Worm (Caenorhabditis elegans) whole organism, young adult: ENCODE data around the gene R07B1.13.

Experiments
- B0035.1 ChIP-seq: sonication (generic microtip); optimal IDR thresholded peaks from 2 replicates; lab custom pipeline; 2016; ENCODE audit warnings: missing genetic modification characterization, mild to moderate bottlenecking, missing compliant biosample characterization, missing genotype, missing genetic modification reagents
- B0336.3 ChIP-seq: fragments of 200-800 bp; sonication (Bioruptor generic); IDR thresholded peaks from 2 replicates; pipeline ENCODE4 v1.3.6; 2022; ENCODE audit warnings: missing genetic modification characterization, missing compliant biosample characterization
- C17E4.6 ChIP-seq: fragments of 200-800 bp; sonication (Bioruptor generic); IDR thresholded peaks from 2 replicates; pipeline ENCODE4 v1.3.6; 2022; ENCODE audit warnings: missing genetic modification reagents, missing genetic modification characterization, missing compliant biosample characterization
- F22D6.2 ChIP-seq: sonication (generic microtip); optimal IDR thresholded peaks from 2 replicates; lab custom pipeline; 2016; ENCODE audit warnings: mild to moderate bottlenecking, missing genetic modification characterization, missing compliant biosample characterization
- K11D2.4 ChIP-seq: fragments of 200-800 bp; sonication (Bioruptor generic); IDR thresholded peaks from 2 replicates; pipeline ENCODE4 v1.3.6; 2022; ENCODE audit warnings: missing genetic modification reagents, missing genetic modification characterization, missing compliant biosample characterization
- K12H6.12 ChIP-seq: fragments of 200-800 bp; sonication (Bioruptor generic); optimal IDR thresholded peaks from 2 replicates; lab custom pipeline; 2018; ENCODE audit warnings: mild to moderate bottlenecking, missing genetic modification characterization, missing compliant biosample characterization
- Y53F4B.3 ChIP-seq: fragments of 200-800 bp; sonication (Bioruptor generic); IDR thresholded peaks from 2 replicates; pipeline ENCODE4 v1.3.6; 2022; ENCODE audit warnings: missing genetic modification reagents, missing genetic modification characterization, missing compliant biosample characterization
- Y53G8AR.9 ChIP-seq: fragments of 200-800 bp; sonication (Bioruptor generic); conservative IDR thresholded peaks from 2 replicates; pipeline ENCODE4 v1.3.6; 2022; ENCODE audit warnings: missing genetic modification reagents, missing genetic modification characterization, missing compliant biosample characterization
- Y56A3A.18 ChIP-seq: fragments of 200-800 bp; sonication (Bioruptor generic); IDR thresholded peaks from 2 replicates; pipeline ENCODE4 v1.3.6; 2022; ENCODE audit warnings: missing genetic modification reagents, missing genetic modification characterization, missing compliant biosample characterization
- akir-1 ChIP-seq: fragments of 200-800 bp; sonication (Bioruptor generic); optimal IDR thresholded peaks from 2 replicates; lab custom pipeline; 2018; ENCODE audit warnings: mild to moderate bottlenecking, missing genetic modification characterization, moderate library complexity, missing compliant biosample characterization
- aptf-3 ChIP-seq: fragments of 200-800 bp; sonication (Bioruptor generic); IDR thresholded peaks from 2 replicates; pipeline ENCODE4 v1.3.6; 2022; ENCODE audit warnings: missing genetic modification characterization, missing compliant biosample characterization
- athp-1 ChIP-seq: sonication (generic microtip); optimal IDR thresholded peaks from 2 replicates; lab custom pipeline; 2017; ENCODE audit warnings: mild to moderate bottlenecking, missing genetic modification characterization, missing compliant biosample characterization
- attf-3 ChIP-seq: fragments of 200-800 bp; sonication (Bioruptor generic); conservative IDR thresholded peaks from 2 replicates; pipeline ENCODE4 v1.3.6; 2022; ENCODE audit warnings: missing genetic modification reagents, missing genetic modification characterization, missing compliant biosample characterization
- attf-6 ChIP-seq: fragments of 200-800 bp; sonication (Bioruptor generic); IDR thresholded peaks from 2 replicates; pipeline ENCODE4 v1.3.6; 2022; ENCODE audit warnings: missing genetic modification reagents, missing genetic modification characterization, missing compliant biosample characterization
- bed-2 ChIP-seq: fragments of 200-800 bp; sonication (Bioruptor generic); IDR thresholded peaks from 2 replicates; pipeline ENCODE4 v1.3.6; 2022; ENCODE audit warnings: missing genetic modification reagents, missing genetic modification characterization, missing compliant biosample characterization
- ceh-27 ChIP-seq: fragments of 200-800 bp; sonication (Bioruptor generic); optimal IDR thresholded peaks from 2 replicates; lab custom pipeline; 2018; ENCODE audit warnings: mild to moderate bottlenecking, missing genetic modification characterization, moderate library complexity, missing compliant biosample characterization
- ceh-58 ChIP-seq: fragments of 200-800 bp; sonication (Bioruptor generic); IDR thresholded peaks from 2 replicates; pipeline ENCODE4 v1.3.6; 2022; ENCODE audit warnings: missing genetic modification characterization, missing compliant biosample characterization
- ceh-91 ChIP-seq: fragments of 200-800 bp; sonication (Bioruptor generic); IDR thresholded peaks from 2 replicates; pipeline ENCODE4 v1.3.6; 2022; ENCODE audit warnings: missing genetic modification reagents, missing genetic modification characterization, missing compliant biosample characterization
- die-1 ChIP-seq: sonication (generic microtip); optimal IDR thresholded peaks from 2 replicates; lab custom pipeline; 2016; ENCODE audit warnings: missing genotype, mild to moderate bottlenecking, missing genetic modification characterization, missing compliant biosample characterization
- fkh-3 ChIP-seq: sonication (generic microtip); optimal IDR thresholded peaks from 2 replicates; lab custom pipeline; 2016; ENCODE audit warnings: mild to moderate bottlenecking, missing genetic modification characterization, missing compliant biosample characterization
- gei-17 ChIP-seq: fragments of 200-800 bp; sonication (Bioruptor generic); optimal IDR thresholded peaks from 2 replicates; lab custom pipeline; 2018; ENCODE audit warnings: mild to moderate bottlenecking, missing genetic modification characterization, missing compliant biosample characterization
- hrde-1 ChIP-seq: sonication (generic microtip); optimal IDR thresholded peaks from 2 replicates; lab custom pipeline; 2016; ENCODE audit warnings: missing genetic modification characterization, mild to moderate bottlenecking, missing compliant biosample characterization, moderate library complexity, missing genotype, missing genetic modification reagents, borderline replicate concordance
- let-526 ChIP-seq: fragments of 200-800 bp; sonication (Bioruptor generic); IDR thresholded peaks from 2 replicates; pipeline ENCODE4 v1.3.6; 2022; ENCODE audit warnings: missing genetic modification reagents, missing genetic modification characterization, missing compliant biosample characterization
- let-607 ChIP-seq, 2 experiments: fragments of 200-800 bp in 1 of 2; sonication (Bioruptor generic) in 1 of 2; sonication (generic microtip) in 1 of 2; optimal IDR thresholded peaks; 2 replicates each; lab custom pipeline; 2016 to 2018; ENCODE audit warnings: mild to moderate bottlenecking in 2 of 2, missing compliant biosample characterization in 2 of 2, missing genetic modification characterization in 2 of 2, moderate library complexity in 2 of 2, missing genotype in 1 of 2
- lin-54 ChIP-seq: fragments of 200-800 bp; sonication (Bioruptor generic); optimal IDR thresholded peaks from 2 replicates; lab custom pipeline; 2018; ENCODE audit warnings: mild to moderate bottlenecking, missing genetic modification characterization, missing compliant biosample characterization
- lir-1 ChIP-seq: fragments of 200-800 bp; sonication (Bioruptor generic); conservative IDR thresholded peaks from 2 replicates; pipeline ENCODE4 v1.3.6; 2022; ENCODE audit warnings: missing genetic modification reagents, missing genetic modification characterization, missing compliant biosample characterization
- lsy-27 ChIP-seq: sonication (generic microtip); optimal IDR thresholded peaks from 2 replicates; lab custom pipeline; 2017; ENCODE audit warnings: missing genetic modification characterization, mild to moderate bottlenecking, missing compliant biosample characterization, antibody characterized with exemption, missing genotype, borderline replicate concordance; ENCODE audit not compliant: insufficient read depth
- madf-8 ChIP-seq: fragments of 200-800 bp; sonication (Bioruptor generic); conservative IDR thresholded peaks from 2 replicates; pipeline ENCODE4 v1.3.6; 2022; ENCODE audit warnings: missing genetic modification reagents, missing genetic modification characterization, missing compliant biosample characterization
- mel-28 ChIP-seq: sonication (generic microtip); optimal IDR thresholded peaks from 2 replicates; lab custom pipeline; 2016; ENCODE audit warnings: borderline replicate concordance, mild to moderate bottlenecking, missing genetic modification characterization, missing compliant biosample characterization
- mxl-1 ChIP-seq: sonication (generic microtip); optimal IDR thresholded peaks from 2 replicates; lab custom pipeline; 2016; ENCODE audit warnings: missing genetic modification characterization, missing compliant biosample characterization
- nfya-2 ChIP-seq: fragments of 200-800 bp; sonication (Bioruptor generic); IDR thresholded peaks from 2 replicates; pipeline ENCODE4 v1.3.6; 2022; ENCODE audit warnings: missing genetic modification reagents, missing genetic modification characterization, missing compliant biosample characterization
- nhr-120 ChIP-seq: fragments of 200-800 bp; sonication (Bioruptor generic); IDR thresholded peaks from 2 replicates; pipeline ENCODE4 v1.3.6; 2022; ENCODE audit warnings: missing genetic modification characterization, missing compliant biosample characterization
- nhr-27 ChIP-seq: fragments of 200-800 bp; sonication (Bioruptor generic); optimal IDR thresholded peaks from 2 replicates; lab custom pipeline; 2018; ENCODE audit warnings: mild to moderate bottlenecking, missing genetic modification characterization, moderate library complexity, missing compliant biosample characterization
- nhr-80 ChIP-seq: sonication (generic microtip); optimal IDR thresholded peaks from 2 replicates; lab custom pipeline; 2016; ENCODE audit warnings: missing genetic modification characterization, missing compliant biosample characterization
- nhr-90 ChIP-seq: sonication (generic microtip); optimal IDR thresholded peaks from 2 replicates; lab custom pipeline; 2016; ENCODE audit warnings: missing genotype, mild to moderate bottlenecking, missing genetic modification characterization, missing compliant biosample characterization
- sdz-38 ChIP-seq: sonication (generic microtip); optimal IDR thresholded peaks from 2 replicates; lab custom pipeline; 2016; ENCODE audit warnings: missing genotype, missing genetic modification characterization, missing compliant biosample characterization
- sea-2 ChIP-seq: fragments of 200-800 bp; sonication (Bioruptor generic); IDR thresholded peaks from 2 replicates; pipeline ENCODE4 v1.3.6; 2022; ENCODE audit warnings: missing genetic modification characterization, missing compliant biosample characterization
- snpc-4 ChIP-seq, 5 experiments: fragments of 150-350 bp in 1 of 5; sonication (generic microtip) in 4 of 5; optimal IDR thresholded peaks; 2 replicates each; lab custom pipeline; 2014 to 2018; ENCODE audit warnings: missing genetic modification characterization in 5 of 5, missing biosample characterization in 3 of 5, antibody characterized with exemption in 2 of 5, mild to moderate bottlenecking in 2 of 5, missing compliant biosample characterization in 2 of 5, missing genotype in 2 of 5, moderate library complexity in 2 of 5, missing genetic modification reagents in 1 of 5
- somi-1 ChIP-seq: fragments of 200-800 bp; sonication (Bioruptor generic); optimal IDR thresholded peaks from 2 replicates; lab custom pipeline; 2018; ENCODE audit warnings: mild to moderate bottlenecking, missing genetic modification characterization, missing compliant biosample characterization
- tbp1 ChIP-seq: fragments of 200-800 bp; sonication (Bioruptor generic); optimal IDR thresholded peaks from 2 replicates; lab custom pipeline; 2018; ENCODE audit warnings: mild to moderate bottlenecking, missing genetic modification characterization, missing compliant biosample characterization
- tbx-9 ChIP-seq: sonication (generic microtip); optimal IDR thresholded peaks from 2 replicates; lab custom pipeline; 2016; ENCODE audit warnings: borderline replicate concordance, missing genetic modification characterization, inconsistent platforms, missing compliant biosample characterization
- zfh-2 ChIP-seq: fragments of 200-800 bp; sonication (Bioruptor generic); conservative IDR thresholded peaks from 2 replicates; pipeline ENCODE4 v1.3.6; 2022; ENCODE audit warnings: missing genetic modification reagents, missing genetic modification characterization, missing compliant biosample characterization
- ztf-18 ChIP-seq: sonication (generic microtip); optimal IDR thresholded peaks from 2 replicates; lab custom pipeline; 2016; ENCODE audit warnings: missing genotype, mild to moderate bottlenecking, missing genetic modification characterization, missing compliant biosample characterization
- ztf-28 ChIP-seq: fragments of 200-800 bp; sonication (Bioruptor generic); IDR thresholded peaks from 2 replicates; pipeline ENCODE4 v1.3.6; 2022; ENCODE audit warnings: missing genetic modification reagents, missing genetic modification characterization, missing compliant biosample characterization
- ztf-3 ChIP-seq: fragments of 200-800 bp; sonication (Bioruptor generic); optimal IDR thresholded peaks from 2 replicates; lab custom pipeline; 2018; ENCODE audit warnings: mild to moderate bottlenecking, missing genetic modification characterization, missing compliant biosample characterization

R07B1.13 gene

ce11 chrX:9866355-9866754 lies 3.3 kb upstream of the R07B1.13 start, which contains the start of gene R07B1.6 (continued):
- TF ChIP-seq B0035.1 (no peak), let-607 (tag; optimal IDR thresholded peaks at IDR 0.05; lab: Kevin White, UChicago) (no peak)

ce11 chrX:9868820-9869219 lies 802 bp upstream of the R07B1.13 start, which contains the start of gene R07B1.7:
Gene R07B1.7 (plus strand): TSS chrX:9869120.
- TF ChIP-seq mxl-1: no peak
- TF ChIP-seq fkh-3: no peak
- no peak for TF ChIP-seq ztf-3 (GFP tag; lab: Kevin White, UChicago)
- TF ChIP-seq akir-1: no peak
- TF ChIP-seq madf-8: no peak
- no peak for TF ChIP-seq tbx-9 (tag; lab: Kevin White, UChicago)
- TF ChIP-seq snpc-4 (GFP tag; optimal IDR thresholded peaks at IDR 0.05; lab: Kevin White, UChicago): no peak
- TF ChIP-seq snpc-4 (tag; optimal IDR thresholded peaks at IDR 0.05; lab: Kevin White, UChicago): no peak
- no peak for TF ChIP-seq aptf-3 (GFP tag; lab: Robert Waterston, UW)
- no peak for TF ChIP-seq ceh-58 (GFP tag; lab: Robert Waterston, UW)
- no peak for TF ChIP-seq sdz-38 (tag; lab: Kevin White, UChicago)
- no peak for TF ChIP-seq gei-17 (GFP tag; lab: Kevin White, UChicago)
- TF ChIP-seq F22D6.2 (tag; lab: Kevin White, UChicago): no peak
- TF ChIP-seq tbp1 (GFP tag; lab: Kevin White, UChicago): no peak
- TF ChIP-seq lir-1 (GFP tag; lab: Robert Waterston, UW): no peak
- TF ChIP-seq hrde-1 (tag; lab: Kevin White, UChicago): no peak
- no peak for TF ChIP-seq die-1 (tag; lab: Kevin White, UChicago)
- no peak for TF ChIP-seq nhr-80 (tag; lab: Kevin White, UChicago)
- no peak for TF ChIP-seq attf-3 (GFP tag; lab: Robert Waterston, UW)
- TF ChIP-seq zfh-2: no peak
- TF ChIP-seq lsy-27 (tag; lab: Kevin White, UChicago): no peak
- TF ChIP-seq, all 124 proteins: peak for 0

- TF ChIP-seq nhr-90 (tag; lab: Kevin White, UChicago): no peak
- TF ChIP-seq sea-2 (GFP tag; lab: Robert Waterston, UW): no peak
- no peak for TF ChIP-seq K12H6.12
- TF ChIP-seq bed-2 (GFP tag; lab: Robert Waterston, UW): no peak
- no peak for TF ChIP-seq Y53F4B.3
- no peak for TF ChIP-seq B0035.1
- TF ChIP-seq K11D2.4 (GFP tag; lab: Robert Waterston, UW): no peak
- TF ChIP-seq ztf-18: no peak
- TF ChIP-seq C17E4.6 (GFP tag; lab: Robert Waterston, UW): no peak
- TF ChIP-seq nhr-120: no peak
- no peak for TF ChIP-seq ceh-91
- TF ChIP-seq ztf-28 (GFP tag; lab: Robert Waterston, UW): no peak
- no peak for TF ChIP-seq lin-54 (GFP tag; lab: Kevin White, UChicago)
These were observed 2.9 kb downstream of the R07B1.13 start, which contains the start of gene R07B1.8 for ce11 chrX:9872554-9872953. Gene R07B1.8 (minus strand): TSS chrX:9872654.

- no peak for TF ChIP-seq somi-1 (GFP tag; lab: Kevin White, UChicago)
- TF ChIP-seq B0336.3 (GFP tag; lab: Robert Waterston, UW): no peak
- TF ChIP-seq die-1 (tag; lab: Kevin White, UChicago): no peak
- no peak for TF ChIP-seq mxl-1
- no peak for TF ChIP-seq Y53G8AR.9 (GFP tag; lab: Robert Waterston, UW)
- no peak for TF ChIP-seq mel-28 (tag; lab: Kevin White, UChicago)
- no peak for TF ChIP-seq athp-1
- no peak for TF ChIP-seq nfya-2 (GFP tag; lab: Robert Waterston, UW)
- TF ChIP-seq ceh-91: no peak
- TF ChIP-seq nhr-27 (tag; lab: Kevin White, UChicago): no peak
- no peak for TF ChIP-seq let-526 (GFP tag; lab: Robert Waterston, UW)
- TF ChIP-seq Y56A3A.18: no peak
- TF ChIP-seq attf-6 (GFP tag; lab: Robert Waterston, UW): no peak
- no peak for TF ChIP-seq sea-2 (GFP tag; lab: Robert Waterston, UW)
- no peak for TF ChIP-seq ceh-27 (GFP tag; lab: Kevin White, UChicago)
These were observed 7.5 kb downstream of the R07B1.13 start, which contains the start of gene R07B1.9 for ce11 chrX:9877117-9877516. Gene R07B1.9 (plus strand): TSS chrX:9877417.
